Worm (Caenorhabditis elegans) whole organism, early embryonic: ENCODE data around the gene F11A5.15.

Experiments
- B0310.2 ChIP-seq: sonication (generic microtip); optimal IDR thresholded peaks from 2 replicates; lab custom pipeline; 2016; ENCODE audit warnings: mild to moderate bottlenecking, missing genetic modification characterization, missing compliant biosample characterization
- F13C5.2 ChIP-seq: sonication (generic microtip); optimal IDR thresholded peaks from 2 replicates; lab custom pipeline; 2017; ENCODE audit warnings: mild to moderate bottlenecking, missing genetic modification characterization, inconsistent platforms, missing compliant biosample characterization
- aly-1 ChIP-seq: sonication (generic microtip); optimal IDR thresholded peaks from 2 replicates; lab custom pipeline; 2016; ENCODE audit warnings: missing genetic modification characterization, missing compliant biosample characterization
- ama-1 ChIP-seq: fragments of 150-350 bp; optimal IDR thresholded peaks from 2 replicates; lab custom pipeline; 2014
- ceh-13 ChIP-seq: fragments of 200-800 bp; sonication (Bioruptor generic); optimal IDR thresholded peaks from 2 replicates; lab custom pipeline; 2018; ENCODE audit warnings: mild to moderate bottlenecking, missing genetic modification characterization, missing compliant biosample characterization
- flt-1 ChIP-seq: fragments of 200-800 bp; sonication (Bioruptor generic); IDR thresholded peaks from 2 replicates; pipeline ENCODE4 v1.3.6; 2022; ENCODE audit warnings: missing genetic modification characterization, missing compliant biosample characterization
- pes-1 ChIP-seq: fragments of 200-800 bp; sonication (Bioruptor generic); IDR thresholded peaks from 2 replicates; pipeline ENCODE4 v1.3.6; 2022; ENCODE audit warnings: missing genetic modification reagents, missing genetic modification characterization, missing compliant biosample characterization

- TF ChIP-seq B0310.2 (tag; lab: Kevin White, UChicago): no peak
- TF ChIP-seq aly-1 (tag; lab: Kevin White, UChicago): no peak
- no peak for TF ChIP-seq flt-1 (GFP tag; lab: Robert Waterston, UW)
- TF ChIP-seq F13C5.2 (tag; lab: Kevin White, UChicago): no peak
- TF ChIP-seq ceh-13 (GFP tag; lab: Kevin White, UChicago): no peak
- no peak for TF ChIP-seq pes-1 (GFP tag; lab: Robert Waterston, UW)
- no peak for TF ChIP-seq ama-1 (lab: Kevin White, UChicago)
Measured at ce11 chrV:16218972-16219757, 743 bp upstream of the F11A5.15 start, which contains the start of gene glc-1.
